Worm (Caenorhabditis elegans) whole organism, L4/young adult: Measurements from ENCODE around the gene srw-113.

Experiments
- W03F9.2 ChIP-seq: fragments of 150-350 bp; optimal IDR thresholded peaks from 2 replicates; lab custom pipeline; 2014; ENCODE audit warnings: missing biosample characterization, missing genetic modification characterization
- dao-5 ChIP-seq: sonication (generic microtip); optimal IDR thresholded peaks from 2 replicates; lab custom pipeline; 2016; ENCODE audit warnings: missing genotype, missing genetic modification characterization, moderate library complexity, missing compliant biosample characterization
- him-1 ChIP-seq: sonication (generic microtip); optimal IDR thresholded peaks from 2 replicates; lab custom pipeline; 2016; ENCODE audit warnings: missing genotype, missing genetic modification reagents, missing genetic modification characterization, missing compliant biosample characterization

DNA sequence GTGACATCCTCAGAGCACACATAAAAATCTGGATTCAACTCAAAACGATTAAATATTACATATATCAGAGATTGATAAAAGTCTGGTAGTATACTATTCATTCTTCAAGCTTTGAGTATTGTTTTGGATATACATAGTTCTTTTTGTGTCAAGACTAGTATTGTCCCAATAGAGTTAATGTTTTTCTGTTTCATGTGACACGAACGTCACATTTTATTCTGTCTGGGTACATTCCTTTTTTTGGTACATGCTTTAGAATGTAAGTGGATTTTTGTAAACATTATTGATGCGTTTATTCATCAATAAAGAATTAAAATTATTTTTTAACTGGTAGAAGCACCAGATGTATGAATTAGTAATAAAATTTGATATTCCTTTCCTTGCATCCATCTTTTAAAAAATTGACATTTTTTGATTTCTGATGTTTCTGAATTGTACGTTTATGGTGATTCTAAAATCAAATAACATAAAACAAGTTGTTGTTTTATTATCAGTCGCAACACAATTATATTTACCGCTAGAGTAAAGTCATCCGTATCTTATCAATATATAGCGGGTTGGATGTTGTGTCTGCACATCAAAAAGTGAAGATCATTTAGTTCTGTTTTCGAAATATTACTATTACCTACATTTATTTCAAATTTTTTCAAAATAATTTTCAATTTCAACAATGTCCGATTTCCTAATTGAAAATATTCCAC is 17.0 kb upstream of the srw-113 start, which contains the start of the genes srt-22 and nhr-246:
- TF ChIP-seq him-1 (tag; lab: Kevin White, UChicago) = no peak
- no peak for TF ChIP-seq dao-5 (tag; lab: Kevin White, UChicago)
- no peak for TF ChIP-seq W03F9.2 (tag; lab: Kevin White, UChicago)
